Fruit fly (Drosophila melanogaster): Measurements from ENCODE around the gene CG9743.

Gene CG9743

DNA sequence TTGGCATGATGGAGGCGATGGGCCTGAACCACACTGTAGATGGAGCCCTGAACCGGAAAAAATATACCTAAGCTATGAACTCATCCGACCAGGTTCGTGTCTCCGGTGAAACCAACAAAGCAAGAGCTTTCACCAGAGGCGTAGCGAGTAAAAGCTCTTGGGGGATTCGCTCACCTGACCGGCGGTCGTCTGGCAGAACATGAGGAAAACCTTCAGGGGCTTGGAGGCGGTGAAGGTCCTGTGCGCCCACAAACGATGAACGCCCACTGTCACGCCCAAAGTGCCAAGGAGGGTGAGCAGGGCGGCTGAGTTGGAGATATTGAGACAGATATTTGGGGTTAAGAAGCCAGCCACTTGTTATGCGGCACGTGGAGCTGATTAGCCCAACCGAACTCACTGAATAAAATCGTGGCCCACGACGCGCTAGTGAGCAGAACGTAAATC lies 7.2 kb downstream of the CG9743 start (continued):
- TF ChIP-seq CG1602 (GFP tag; optimal IDR thresholded peaks at IDR 0.05) (no peak), wek (GFP tag; optimal IDR thresholded peaks at IDR 0.05) (no peak), CG14965 (GFP tag; optimal IDR thresholded peaks at IDR 0.05; ENCODE audit: borderline replicate concordance) (no peak), vfl (GFP tag; optimal IDR thresholded peaks at IDR 0.05) (no peak), CG6813 (GFP tag; optimal IDR thresholded peaks at IDR 0.05) (no peak), CG13424 (tag; optimal IDR thresholded peaks at IDR 0.05) (peak; percentile 53), Eip74EF (GFP tag; optimal IDR thresholded peaks at IDR 0.05) (no peak), zen2 (GFP tag; IDR thresholded peaks at IDR 0.05; ENCODE audit: partially characterized antibody) (no peak), ap (GFP tag; IDR thresholded peaks at IDR 0.05) (no peak), Sin3A (optimal IDR thresholded peaks at IDR 0.05) (no peak), chn (GFP tag; optimal IDR thresholded peaks at IDR 0.05) (no peak), BEAF-32 (GFP tag; optimal IDR thresholded peaks at IDR 0.05) (no peak), tin (GFP tag; optimal IDR thresholded peaks at IDR 0.05) (peak; percentile 42), CG18764 (GFP tag; optimal IDR thresholded peaks at IDR 0.05) (peak; percentile 23), wdn (GFP tag; IDR thresholded peaks at IDR 0.05) (peak; percentile 37; the same call in 1 of the 2 replicates), CG17568 (GFP tag; optimal IDR thresholded peaks at IDR 0.05) (no peak), CG7372 (GFP tag; IDR thresholded peaks at IDR 0.05) (peak; percentile 18; the same call in 1 of the 2 replicates), jing (GFP tag; optimal IDR thresholded peaks at IDR 0.05) (no peak), CG10543 (GFP tag; optimal IDR thresholded peaks at IDR 0.05) (peak; percentile 67), Bteb2 (GFP tag; optimal IDR thresholded peaks at IDR 0.05) (peak; percentile 50), croc (GFP tag; conservative IDR thresholded peaks at IDR 0.05) (no peak), CG9817 (tag; optimal IDR thresholded peaks at IDR 0.05) (peak; percentile 46), CG10321 (GFP tag; IDR thresholded peaks at IDR 0.05) (no peak), ssp (GFP tag; IDR thresholded peaks at IDR 0.05) (no peak), E2f2 (GFP tag; IDR thresholded peaks at IDR 0.05) (peak; percentile 40; the same call in 1 of the 2 replicates), Ptx1 (GFP tag; IDR thresholded peaks at IDR 0.05) (peak; percentile 70), MTF-1 (GFP tag; optimal IDR thresholded peaks at IDR 0.05; ENCODE audit: borderline replicate concordance) (no peak), Atf-2 (GFP tag; optimal IDR thresholded peaks at IDR 0.05) (no peak), sr (GFP tag; IDR thresholded peaks at IDR 0.05) (no peak), CG1024 (GFP tag; IDR thresholded peaks at IDR 0.05) (no peak), nerfin-1 (tag; optimal IDR thresholded peaks at IDR 0.05) (peak; percentile 12), wor (GFP tag; IDR thresholded peaks at IDR 0.05) (no peak), CoRest (tag; optimal IDR thresholded peaks at IDR 0.05) (peak; percentile 32), Mad (GFP tag; optimal IDR thresholded peaks at IDR 0.05) (peak; percentile 10), Fer1 (GFP tag; optimal IDR thresholded peaks at IDR 0.05) (peak; percentile 71), psq (GFP tag; optimal IDR thresholded peaks at IDR 0.05) (no peak), Atf6 (GFP tag; IDR thresholded peaks at IDR 0.05) (peak; percentile 15; the same call in 1 of the 2 replicates), Rfx (GFP tag; IDR thresholded peaks at IDR 0.05) (peak; percentile 88), HLH4C (GFP tag; IDR thresholded peaks at IDR 0.05; ENCODE audit: partially characterized antibody) (no peak), bigmax (GFP tag; optimal IDR thresholded peaks at IDR 0.05) (peak; percentile 83), hkb (optimal IDR thresholded peaks at IDR 0.05) (no peak), hkb (GFP tag; IDR thresholded peaks at IDR 0.05) (peak; percentile 33; the same call in 1 of the 2 replicates), CG4854 (GFP tag; optimal IDR thresholded peaks at IDR 0.05) (no peak), Rx (GFP tag; IDR thresholded peaks at IDR 0.05) (0 out of 2 replicates have a peak, but pooled peaks have one; percentile 16), CG10462 (GFP tag; optimal IDR thresholded peaks at IDR 0.05) (no peak), crc (GFP tag; optimal IDR thresholded peaks at IDR 0.05) (no peak), trem (tag; optimal IDR thresholded peaks at IDR 0.05) (no peak), z (GFP tag; IDR thresholded peaks at IDR 0.05) (no peak), stc (GFP tag; IDR thresholded peaks at IDR 0.05) (peak; percentile 39), dm (GFP tag; optimal IDR thresholded peaks at IDR 0.05) (peak; percentile 83), h (optimal IDR thresholded peaks at IDR 0.05) (no peak), gcm2 (GFP tag; optimal IDR thresholded peaks at IDR 0.05) (no peak)

All from whole organism, embryonic.